Worm (Caenorhabditis elegans) whole organism, early embryonic: ENCODE measurements around the gene F53A9.8.
"Not testable (repeated sequence)": the region's sequence is repeated elsewhere in the genome, so short reads cannot be mapped to it uniquely, and the experiment has no call there.

ENCODE experiments used
- B0310.2 ChIP-seq: sonication (generic microtip); optimal IDR thresholded peaks from 2 replicates; lab custom pipeline; 2016; ENCODE audit warnings: mild to moderate bottlenecking, missing genetic modification characterization, missing compliant biosample characterization
- F13C5.2 ChIP-seq: sonication (generic microtip); optimal IDR thresholded peaks from 2 replicates; lab custom pipeline; 2017; ENCODE audit warnings: mild to moderate bottlenecking, missing genetic modification characterization, inconsistent platforms, missing compliant biosample characterization
- aly-1 ChIP-seq: sonication (generic microtip); optimal IDR thresholded peaks from 2 replicates; lab custom pipeline; 2016; ENCODE audit warnings: missing genetic modification characterization, missing compliant biosample characterization
- ama-1 ChIP-seq: fragments of 150-350 bp; optimal IDR thresholded peaks from 2 replicates; lab custom pipeline; 2014
- ceh-13 ChIP-seq: fragments of 200-800 bp; sonication (Bioruptor generic); optimal IDR thresholded peaks from 2 replicates; lab custom pipeline; 2018; ENCODE audit warnings: mild to moderate bottlenecking, missing genetic modification characterization, missing compliant biosample characterization
- ceh-36 ChIP-seq: sonication (generic microtip); optimal IDR thresholded peaks from 2 replicates; lab custom pipeline; 2016; ENCODE audit warnings: missing genetic modification characterization, inconsistent platforms, missing compliant biosample characterization
- ets-7 ChIP-seq: sonication (generic microtip); optimal IDR thresholded peaks from 2 replicates; lab custom pipeline; 2016; ENCODE audit warnings: missing genotype, missing genetic modification characterization, missing compliant biosample characterization
- flt-1 ChIP-seq: fragments of 200-800 bp; sonication (Bioruptor generic); IDR thresholded peaks from 2 replicates; pipeline ENCODE4 v1.3.6; 2022; ENCODE audit warnings: missing genetic modification characterization, missing compliant biosample characterization
- hmbx-1 ChIP-seq: sonication (generic microtip); optimal IDR thresholded peaks from 2 replicates; lab custom pipeline; 2016; ENCODE audit warnings: mild to moderate bottlenecking, missing genetic modification characterization, missing compliant biosample characterization
- hmg-4 ChIP-seq: fragments of 200-800 bp; sonication (Bioruptor generic); optimal IDR thresholded peaks from 2 replicates; lab custom pipeline; 2018; ENCODE audit warnings: mild to moderate bottlenecking, missing genetic modification characterization, missing compliant biosample characterization
- hnd-1 ChIP-seq: sonication (generic microtip); optimal IDR thresholded peaks from 2 replicates; lab custom pipeline; 2016; ENCODE audit warnings: missing genetic modification characterization, missing compliant biosample characterization
- pes-1 ChIP-seq: fragments of 200-800 bp; sonication (Bioruptor generic); IDR thresholded peaks from 2 replicates; pipeline ENCODE4 v1.3.6; 2022; ENCODE audit warnings: missing genetic modification reagents, missing genetic modification characterization, missing compliant biosample characterization
- scrt-1 ChIP-seq: fragments of 200-800 bp; sonication (Bioruptor generic); IDR thresholded peaks from 2 replicates; pipeline ENCODE4 v1.3.6; 2022; ENCODE audit warnings: missing genetic modification characterization, missing compliant biosample characterization
- sea-1 ChIP-seq: fragments of 200-800 bp; sonication (Bioruptor generic); conservative IDR thresholded peaks from 2 replicates; pipeline ENCODE4 v1.3.6; 2022; ENCODE audit warnings: missing genetic modification characterization, missing compliant biosample characterization
- tbx-11 ChIP-seq: fragments of 200-800 bp; sonication (Bioruptor generic); IDR thresholded peaks from 2 replicates; pipeline ENCODE4 v1.3.6; 2022; ENCODE audit warnings: missing genetic modification characterization, missing compliant biosample characterization
- tbx-37 ChIP-seq: fragments of 200-800 bp; sonication (Bioruptor generic); conservative IDR thresholded peaks from 2 replicates; pipeline ENCODE4 v1.3.6; 2022; ENCODE audit warnings: missing genetic modification reagents, missing genetic modification characterization, missing compliant biosample characterization
- tra-4 ChIP-seq: sonication (generic microtip); optimal IDR thresholded peaks from 2 replicates; lab custom pipeline; 2017; ENCODE audit warnings: missing genetic modification characterization, missing compliant biosample characterization

The F53A9.8 gene

ce11 chrX:8739373-8739772 lies 20.7 kb upstream of the F53A9.8 start, which contains the start of gene M02D8.2:
Gene M02D8.2, plus strand, starts transcription at chrX:8739673.
- TF ChIP-seq tra-4 (no peak), tbx-11 (GFP tag; lab: Robert Waterston, UW) (no peak), F13C5.2 (tag; lab: Kevin White, UChicago) (no peak), hmg-4 (GFP tag; lab: Kevin White, UChicago) (no peak), sea-1 (no peak), hnd-1 (tag; lab: Kevin White, UChicago) (no peak), scrt-1 (no peak), tbx-37 (GFP tag; lab: Robert Waterston, UW) (no peak)

- TF ChIP-seq ceh-13: no peak
- no peak for TF ChIP-seq tbx-37 (GFP tag; lab: Robert Waterston, UW)
- TF ChIP-seq aly-1 (tag; lab: Kevin White, UChicago): no peak
- TF ChIP-seq F13C5.2 (tag; lab: Kevin White, UChicago): no peak
- no peak for TF ChIP-seq hmbx-1 (tag; lab: Kevin White, UChicago)
- no peak for TF ChIP-seq sea-1
- no peak for TF ChIP-seq ceh-36 (tag; lab: Kevin White, UChicago)
- TF ChIP-seq scrt-1: no peak
- TF ChIP-seq hnd-1 (tag; lab: Kevin White, UChicago): no peak
- TF ChIP-seq B0310.2 (tag; lab: Kevin White, UChicago): no peak
Observed at ce11 chrX:8737801-8738200, 19.1 kb upstream of the F53A9.8 start.

- TF ChIP-seq F13C5.2 (tag; lab: Kevin White, UChicago) (peak; percentile 35), ets-7 (tag; lab: Kevin White, UChicago) (no peak), tra-4 (no peak), scrt-1 (no peak), B0310.2 (tag; lab: Kevin White, UChicago) (no peak)
Observed at ce11 chrX:8736965-8737464, 18.3 kb upstream of the F53A9.8 start, which contains the start of gene M02D8.3. Gene M02D8.3, minus strand, starts transcription at chrX:8737015.

ce11 chrX:8731822-8732221 lies 13.1 kb upstream of the F53A9.8 start, which contains the start of gene M02D8.6:
Gene M02D8.6, minus strand, starts transcription at chrX:8731922.
- TF ChIP-seq hmg-4 (GFP tag; lab: Kevin White, UChicago); flt-1; ama-1: not testable (repeated sequence)

- TF ChIP-seq hmg-4 (GFP tag; lab: Kevin White, UChicago): no peak
- no peak for TF ChIP-seq ets-7 (tag; lab: Kevin White, UChicago)
- TF ChIP-seq hnd-1 (tag; lab: Kevin White, UChicago): no peak
- no peak for TF ChIP-seq ceh-36 (tag; lab: Kevin White, UChicago)
- no peak for TF ChIP-seq tra-4
- TF ChIP-seq scrt-1: no peak
- TF ChIP-seq tbx-37 (GFP tag; lab: Robert Waterston, UW): no peak
- no peak for TF ChIP-seq sea-1
- TF ChIP-seq B0310.2 (tag; lab: Kevin White, UChicago): no peak
Observed at ce11 chrX:8727306-8727705, 8.6 kb upstream of the F53A9.8 start, which contains the start of gene EGAP4.1. Gene EGAP4.1, minus strand, starts transcription at chrX:8727406.

- TF ChIP-seq ceh-13 (no peak), F13C5.2 (tag; lab: Kevin White, UChicago) (no peak), tbx-37 (GFP tag; lab: Robert Waterston, UW) (no peak), flt-1 (no peak), hmg-4 (GFP tag; lab: Kevin White, UChicago) (no peak), B0310.2 (tag; lab: Kevin White, UChicago) (no peak), ceh-36 (tag; lab: Kevin White, UChicago) (no peak), hnd-1 (tag; lab: Kevin White, UChicago) (no peak), pes-1 (no peak), tbx-11 (GFP tag; lab: Robert Waterston, UW) (no peak), tra-4 (no peak)
Observed at ce11 chrX:8723840-8724239, 5.1 kb upstream of the F53A9.8 start.

ce11 chrX:8723127-8723600 lies 4.5 kb upstream of the F53A9.8 start, which contains the start of gene tnt-2:
Gene tnt-2, minus strand, starts transcription at chrX:8723550.
- TF ChIP-seq ceh-36 (tag; lab: Kevin White, UChicago): no peak
- no peak for TF ChIP-seq ceh-13
- no peak for TF ChIP-seq tbx-37 (GFP tag; lab: Robert Waterston, UW)
- TF ChIP-seq flt-1: no peak
- TF ChIP-seq tbx-11 (GFP tag; lab: Robert Waterston, UW): no peak
- no peak for TF ChIP-seq sea-1
- no peak for TF ChIP-seq aly-1 (tag; lab: Kevin White, UChicago)
- TF ChIP-seq ama-1: no peak
- no peak for TF ChIP-seq hnd-1 (tag; lab: Kevin White, UChicago)
- no peak for TF ChIP-seq ets-7 (tag; lab: Kevin White, UChicago)

- no peak for TF ChIP-seq tbx-11 (GFP tag; lab: Robert Waterston, UW)
- no peak for TF ChIP-seq aly-1 (tag; lab: Kevin White, UChicago)
- no peak for TF ChIP-seq ets-7 (tag; lab: Kevin White, UChicago)
- TF ChIP-seq tra-4: no peak
- no peak for TF ChIP-seq scrt-1
- TF ChIP-seq hmbx-1 (tag; lab: Kevin White, UChicago): no peak
- no peak for TF ChIP-seq B0310.2 (tag; lab: Kevin White, UChicago)
- TF ChIP-seq F13C5.2 (tag; lab: Kevin White, UChicago): no peak
- TF ChIP-seq hmg-4 (GFP tag; lab: Kevin White, UChicago): no peak
- no peak for TF ChIP-seq pes-1
- no peak for TF ChIP-seq flt-1
- TF ChIP-seq hnd-1 (tag; lab: Kevin White, UChicago): no peak
- no peak for TF ChIP-seq ceh-13
- TF ChIP-seq sea-1: no peak
- TF ChIP-seq ama-1: no peak
- no peak for TF ChIP-seq tbx-37 (GFP tag; lab: Robert Waterston, UW)
- TF ChIP-seq ceh-36 (tag; lab: Kevin White, UChicago): no peak
Observed at ce11 chrX:8721273-8721672, 2.6 kb upstream of the F53A9.8 start.
